Worm (Caenorhabditis elegans): ENCODE data around the gene Y14H12A.1.

Y14H12A.1 gene

DNA sequence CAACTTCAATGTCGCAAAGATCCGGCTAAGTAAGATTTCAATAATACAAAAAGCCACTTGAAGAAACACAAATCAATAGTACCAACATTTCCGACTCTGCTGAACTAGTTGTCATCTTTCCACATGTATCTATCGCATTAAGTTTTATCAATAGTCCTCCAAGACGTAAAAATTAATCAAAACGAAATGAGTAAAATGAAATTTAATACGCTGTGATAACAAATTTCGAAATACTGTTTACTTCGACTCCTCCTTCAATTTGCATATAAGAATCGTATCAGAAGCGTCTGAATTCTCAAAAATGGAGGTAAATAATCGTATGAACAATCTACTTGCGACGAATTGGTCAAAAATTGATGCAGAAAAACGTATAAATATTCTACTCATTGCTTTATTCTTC lies 2.3 kb upstream of the Y14H12A.1 start:
- no peak for TF ChIP-seq T20F7.1 (GFP tag; optimal IDR thresholded peaks at IDR 0.05)
- no peak for TF ChIP-seq R02D3.7 (tag; optimal IDR thresholded peaks at IDR 0.05)
- peak; percentile 42 for TF ChIP-seq pqm-1 (tag; optimal IDR thresholded peaks at IDR 0.05)
- peak; percentile 29 for TF ChIP-seq dve-1 (tag; optimal IDR thresholded peaks at IDR 0.05; ENCODE audit: insufficient read depth)
- peak; percentile 8; the same call in 1 of the 2 replicates for TF ChIP-seq dmd-6 (GFP tag; IDR thresholded peaks at IDR 0.05)
- TF ChIP-seq fkh-10 (GFP tag; optimal IDR thresholded peaks at IDR 0.05), result no peak
- TF ChIP-seq ceh-20 (GFP tag; IDR thresholded peaks at IDR 0.05), result no peak
- no peak for TF ChIP-seq daf-16 (GFP tag; optimal IDR thresholded peaks at IDR 0.05)
- peak; percentile 92 for TF ChIP-seq daf-16 (tag; optimal IDR thresholded peaks at IDR 0.05)
- TF ChIP-seq lin-1 (GFP tag; IDR thresholded peaks at IDR 0.05), result no peak

DNA sequence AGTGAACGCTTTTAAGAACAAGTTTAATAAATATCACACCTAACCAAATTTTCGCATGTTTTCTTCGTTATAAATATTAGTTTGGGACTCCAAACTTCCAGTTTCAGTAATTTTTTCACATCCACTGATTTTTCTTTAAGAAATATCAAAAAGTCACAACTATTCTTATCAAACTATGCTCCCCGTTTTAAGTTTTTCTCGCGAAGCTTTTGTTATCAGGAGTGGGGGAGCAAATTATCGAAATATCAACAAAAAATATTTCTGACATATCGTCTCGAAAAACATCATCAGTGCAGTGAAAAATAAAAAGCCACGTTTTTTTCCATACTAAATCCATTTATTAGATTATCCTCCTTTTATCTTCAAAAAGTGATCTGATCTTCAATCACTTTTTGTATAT lies 966 bp upstream of the Y14H12A.1 start:
- TF ChIP-seq dmd-6 (GFP tag; IDR thresholded peaks at IDR 0.05), result peak; percentile 44; the same call in 1 of the 2 replicates
- TF ChIP-seq D1046.2 (GFP tag; IDR thresholded peaks at IDR 0.05), result no peak
- no peak for TF ChIP-seq daf-16 (GFP tag; optimal IDR thresholded peaks at IDR 0.05)
- TF ChIP-seq daf-16 (tag; optimal IDR thresholded peaks at IDR 0.05), result peak; percentile 76
- peak; percentile 20 for TF ChIP-seq dve-1 (tag; optimal IDR thresholded peaks at IDR 0.05; ENCODE audit: insufficient read depth)
- peak; percentile 2 for TF ChIP-seq nhr-28 (tag; optimal IDR thresholded peaks at IDR 0.05)
- TF ChIP-seq pqm-1 (tag; optimal IDR thresholded peaks at IDR 0.05), result peak; percentile 58
- no peak for TF ChIP-seq lin-38 (GFP tag; IDR thresholded peaks at IDR 0.05)

DNA sequence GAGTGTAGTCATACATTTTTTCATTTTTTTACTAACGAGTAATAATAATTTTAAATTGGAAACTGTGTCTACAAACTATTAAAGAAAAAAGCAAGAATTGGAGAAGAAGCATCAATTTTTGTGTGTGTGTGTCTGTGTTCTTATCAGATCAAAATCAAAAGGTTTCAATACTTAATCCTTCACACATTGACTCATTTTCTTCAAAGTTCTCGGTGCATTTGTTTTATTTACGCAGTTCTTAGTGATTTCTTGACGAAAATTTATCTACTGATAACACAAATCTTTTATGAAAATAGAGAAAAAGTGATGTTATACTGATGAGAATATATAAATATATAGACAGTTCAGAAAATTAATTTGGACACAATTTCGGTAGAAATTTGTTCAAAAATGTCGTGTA lies 3.0 kb downstream of the Y14H12A.1 start, which contains the start of gene clc-22:
TSS of gene clc-22 (minus strand) at position 71 of the 400 bp plus-strand sequence.
- TF ChIP-seq ceh-32 (tag; optimal IDR thresholded peaks at IDR 0.05; ENCODE audit: poor library complexity) (no peak), egl-43 (GFP tag; IDR thresholded peaks at IDR 0.05) (no peak), lim-7 (GFP tag; IDR thresholded peaks at IDR 0.05) (no peak)

DNA sequence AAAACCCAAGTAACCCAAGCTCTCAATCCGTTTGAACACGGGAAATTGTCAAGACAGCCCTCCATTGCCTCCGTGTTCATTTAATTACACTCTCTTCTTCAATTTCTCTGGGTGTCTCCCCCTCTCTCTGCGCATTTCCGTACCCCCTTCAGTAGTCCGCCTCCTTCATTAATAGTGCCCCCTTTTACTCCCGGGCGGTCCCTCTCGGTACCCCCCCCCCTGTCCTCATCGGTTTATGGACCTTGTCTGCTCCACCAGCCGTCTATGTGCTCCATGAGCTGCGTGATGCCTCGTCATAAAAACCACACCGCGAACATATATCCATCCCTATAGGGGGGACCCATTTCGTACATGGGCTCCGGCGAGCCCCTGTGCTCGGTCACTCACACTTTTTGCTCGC lies 6.5 kb downstream of the Y14H12A.1 start:
- TF ChIP-seq set-16 (GFP tag; IDR thresholded peaks at IDR 0.05) (peak; percentile 76), aha-1 (tag) (peak; percentile 35), tra-1 (GFP tag; IDR thresholded peaks at IDR 0.05) (0 out of 2 replicates have a peak, but pooled peaks have one; percentile 59), T26A8.4 (GFP tag; IDR thresholded peaks at IDR 0.05) (no peak), unc-62 (GFP tag; optimal IDR thresholded peaks at IDR 0.05 in 1 of 2) (peak in 1 of 2 experiments; percentile 32), unc-62 (tag; optimal IDR thresholded peaks at IDR 0.05) (no peak), hmg-1.1 (GFP tag; IDR thresholded peaks at IDR 0.05) (0 out of 2 replicates have a peak, but pooled peaks have one; percentile 24)

DNA sequence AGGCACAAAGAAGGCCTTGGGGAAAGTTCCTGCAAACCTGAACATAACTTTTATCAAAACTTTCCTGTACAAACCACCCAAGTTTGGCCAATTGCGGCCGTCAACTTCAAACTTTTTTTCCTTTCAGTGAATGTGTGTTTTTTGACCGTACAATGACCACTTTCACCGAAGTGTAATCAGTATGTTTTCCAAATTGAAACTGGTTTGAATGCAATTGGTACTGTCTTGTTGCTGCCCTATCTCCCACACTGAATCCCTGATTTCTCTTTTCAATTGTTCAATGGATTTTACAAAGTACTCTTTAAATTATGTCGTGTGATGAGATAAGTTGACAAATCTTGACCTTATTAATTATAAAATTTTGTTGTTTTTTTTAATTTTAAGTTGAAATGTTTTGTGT lies 7.4 kb downstream of the Y14H12A.1 start:
- TF ChIP-seq unc-130 (GFP tag; optimal IDR thresholded peaks at IDR 0.05), result no peak
- TF ChIP-seq D1046.2 (GFP tag; IDR thresholded peaks at IDR 0.05), result no peak
- no peak for TF ChIP-seq Y75B8A.6 (GFP tag; IDR thresholded peaks at IDR 0.05)
- no peak for TF ChIP-seq mxl-3 (GFP tag; optimal IDR thresholded peaks at IDR 0.05)
- TF ChIP-seq unc-62 (GFP tag; optimal IDR thresholded peaks at IDR 0.05 in 1 of 2), result no peak
- no peak for TF ChIP-seq unc-62 (tag; optimal IDR thresholded peaks at IDR 0.05)
- no peak for TF ChIP-seq nhr-111 (GFP tag; optimal IDR thresholded peaks at IDR 0.05)
- no peak for TF ChIP-seq spr-1 (tag; optimal IDR thresholded peaks at IDR 0.05)
- TF ChIP-seq ctbp-1 (GFP tag; IDR thresholded peaks at IDR 0.05), result no peak
- no peak for TF ChIP-seq T20F7.1 (GFP tag; optimal IDR thresholded peaks at IDR 0.05)
- no peak for TF ChIP-seq F44E2.7 (GFP tag; IDR thresholded peaks at IDR 0.05)

- TF ChIP-seq dmd-8 (GFP tag; IDR thresholded peaks at IDR 0.05) (no peak), nhr-102 (tag; optimal IDR thresholded peaks at IDR 0.05) (no peak), unc-62 (GFP tag; optimal IDR thresholded peaks at IDR 0.05 in 1 of 2) (peak in 1 of 2 experiments; percentile 46), unc-62 (tag; optimal IDR thresholded peaks at IDR 0.05) (no peak)
Observed at ce11 chrII:4002134-4002533, 9.1 kb downstream of the Y14H12A.1 start.

Data from whole organism, L4 larva.